Worm (Caenorhabditis elegans) whole organism, L4 larva: ENCODE data around the gene lim-6.

Experiments used
- D1046.2 ChIP-seq: fragments of 200-800 bp; sonication (Bioruptor generic); IDR thresholded peaks from 2 replicates; pipeline ENCODE4 v1.3.6; 2022; ENCODE audit warnings: missing genetic modification characterization, missing compliant biosample characterization
- F10B5.3 ChIP-seq: sonication (generic microtip); optimal IDR thresholded peaks from 2 replicates; lab custom pipeline; 2016; ENCODE audit warnings: mild to moderate bottlenecking, missing genetic modification characterization, missing compliant biosample characterization
- F26F4.8 ChIP-seq: fragments of 200-800 bp; sonication (Bioruptor generic); conservative IDR thresholded peaks from 2 replicates; pipeline ENCODE4 v1.3.6; 2022; ENCODE audit warnings: missing genetic modification characterization, missing compliant biosample characterization
- F44E2.7 ChIP-seq: fragments of 200-800 bp; sonication (Bioruptor generic); IDR thresholded peaks from 2 replicates; pipeline ENCODE4 v2.1.2; 2022; ENCODE audit warnings: missing genetic modification characterization, missing compliant biosample characterization
- R02D3.7 ChIP-seq: fragments of 150-350 bp; sonication (generic microtip); optimal IDR thresholded peaks from 3 replicates; lab custom pipeline; 2014; ENCODE audit warnings: missing biosample characterization, missing genetic modification characterization
- T20F7.1 ChIP-seq: fragments of 200-800 bp; sonication (Bioruptor generic); optimal IDR thresholded peaks from 2 replicates; lab custom pipeline; 2018; ENCODE audit warnings: mild to moderate bottlenecking, missing genetic modification characterization, missing compliant biosample characterization
- T26A8.4 ChIP-seq: fragments of 200-800 bp; sonication (Bioruptor generic); IDR thresholded peaks from 2 replicates; pipeline ENCODE4 v1.3.6; 2022; ENCODE audit warnings: missing genetic modification characterization, missing compliant biosample characterization
- Y5F2A.4 ChIP-seq: fragments of 200-800 bp; sonication (Bioruptor generic); optimal IDR thresholded peaks from 2 replicates; lab custom pipeline; 2018; ENCODE audit warnings: mild to moderate bottlenecking, missing genetic modification characterization, missing compliant biosample characterization
- ZK546.5 ChIP-seq, 2 experiments: sonication (generic microtip); optimal IDR thresholded peaks; 2 replicates each; lab custom pipeline; 2017; ENCODE audit warnings: missing biosample characterization in 2 of 2, missing genetic modification characterization in 2 of 2
- aha-1 ChIP-seq: fragments of 150-350 bp; peaks from one replicate; lab custom pipeline; 2014; ENCODE audit warnings: missing biosample characterization, missing genetic modification characterization
- ceh-28 ChIP-seq: fragments of 150-350 bp; optimal IDR thresholded peaks from 2 replicates; lab custom pipeline; 2014; ENCODE audit warnings: missing biosample characterization, missing genetic modification reagents, missing genetic modification characterization
- daf-16 ChIP-seq, 3 experiments: sonication (generic microtip); optimal IDR thresholded peaks; 2 replicates each; lab custom pipeline; 2016 to 2017; ENCODE audit warnings: missing genetic modification characterization in 3 of 3, missing genetic modification reagents in 3 of 3, mild to moderate bottlenecking in 2 of 3, missing compliant biosample characterization in 2 of 3, missing biosample characterization in 1 of 3, moderate library complexity in 1 of 3
- daf-8 ChIP-seq: fragments of 200-800 bp; sonication (Bioruptor generic); IDR thresholded peaks from 2 replicates; pipeline ENCODE4 v1.3.6; 2022; ENCODE audit warnings: missing genetic modification characterization, missing compliant biosample characterization
- dmd-6 ChIP-seq: fragments of 200-800 bp; sonication (Bioruptor generic); IDR thresholded peaks from 2 replicates; pipeline ENCODE4 v1.3.6; 2022; ENCODE audit warnings: missing genetic modification reagents, missing genetic modification characterization, missing compliant biosample characterization
- dmd-8 ChIP-seq: fragments of 200-800 bp; sonication (Bioruptor generic); IDR thresholded peaks from 2 replicates; pipeline ENCODE4 v1.3.6; 2022; ENCODE audit warnings: missing genetic modification characterization, missing compliant biosample characterization
- dve-1 ChIP-seq: sonication (generic microtip); optimal IDR thresholded peaks from 2 replicates; lab custom pipeline; 2017; ENCODE audit warnings: antibody characterized with exemption, mild to moderate bottlenecking, missing genetic modification characterization, missing compliant biosample characterization; ENCODE audit not compliant: insufficient read depth
- fkh-10 ChIP-seq: fragments of 150-350 bp; optimal IDR thresholded peaks from 2 replicates; lab custom pipeline; 2014; ENCODE audit warnings: missing biosample characterization, missing genetic modification reagents, missing genetic modification characterization
- fos-1 ChIP-seq: fragments of 150-350 bp; optimal IDR thresholded peaks from 2 replicates; lab custom pipeline; 2014; ENCODE audit warnings: missing biosample characterization, missing genetic modification characterization
- hlh-11 ChIP-seq: fragments of 200-800 bp; sonication (Bioruptor generic); optimal IDR thresholded peaks from 2 replicates; lab custom pipeline; 2018; ENCODE audit warnings: mild to moderate bottlenecking, missing genetic modification characterization, missing compliant biosample characterization
- hlh-30 ChIP-seq: sonication (generic microtip); optimal IDR thresholded peaks from 2 replicates; lab custom pipeline; 2017; ENCODE audit warnings: antibody characterized with exemption, mild to moderate bottlenecking, missing genetic modification characterization, missing compliant biosample characterization; ENCODE audit not compliant: insufficient read depth
- lin-1 ChIP-seq: fragments of 200-800 bp; sonication (Bioruptor generic); IDR thresholded peaks from 2 replicates; pipeline ENCODE4 v1.3.6; 2022; ENCODE audit warnings: missing genetic modification reagents, missing genetic modification characterization, missing compliant biosample characterization
- lin-13 ChIP-seq: fragments of 150-350 bp; optimal IDR thresholded peaks from 2 replicates; lab custom pipeline; 2014; ENCODE audit warnings: missing biosample characterization, missing genetic modification reagents, missing genetic modification characterization
- lin-29 ChIP-seq: fragments of 200-800 bp; sonication (Bioruptor generic); IDR thresholded peaks from 2 replicates; pipeline ENCODE4 v1.3.6; 2022; ENCODE audit warnings: missing genetic modification reagents, missing genetic modification characterization, missing compliant biosample characterization
- lsy-2 ChIP-seq, 2 experiments: fragments of 150-350 bp in 1 of 2; sonication (generic microtip) in 1 of 2; optimal IDR thresholded peaks; 2 replicates each; lab custom pipeline; 2014 to 2017; ENCODE audit warnings: missing biosample characterization in 2 of 2, missing genetic modification characterization in 2 of 2
- madf-9 ChIP-seq: fragments of 200-800 bp; sonication (Bioruptor generic); conservative IDR thresholded peaks from 2 replicates; pipeline ENCODE4 v1.3.6; 2022; ENCODE audit warnings: missing genetic modification reagents, missing genetic modification characterization, missing compliant biosample characterization
- mxl-3 ChIP-seq: fragments of 200-800 bp; sonication (Bioruptor generic); optimal IDR thresholded peaks from 2 replicates; lab custom pipeline; 2018; ENCODE audit warnings: mild to moderate bottlenecking, missing genetic modification characterization, missing compliant biosample characterization
- nhr-11 ChIP-seq: fragments of 150-350 bp; optimal IDR thresholded peaks from 2 replicates; lab custom pipeline; 2014; ENCODE audit warnings: missing biosample characterization, missing genetic modification characterization
- nhr-25 ChIP-seq: sonication (generic microtip); optimal IDR thresholded peaks from 2 replicates; lab custom pipeline; 2017; ENCODE audit warnings: missing genetic modification characterization, mild to moderate bottlenecking, missing compliant biosample characterization, antibody characterized with exemption, moderate library complexity, borderline replicate concordance; ENCODE audit not compliant: insufficient read depth
- nhr-28 ChIP-seq: fragments of 150-350 bp; optimal IDR thresholded peaks from 2 replicates; lab custom pipeline; 2014; ENCODE audit warnings: missing biosample characterization, missing genetic modification characterization
- nhr-41 ChIP-seq: fragments of 200-800 bp; sonication (Bioruptor generic); IDR thresholded peaks from 2 replicates; pipeline ENCODE4 v1.3.6; 2022; ENCODE audit warnings: missing genetic modification reagents, missing genetic modification characterization, missing compliant biosample characterization
- nhr-48 ChIP-seq: sonication (generic microtip); optimal IDR thresholded peaks from 2 replicates; lab custom pipeline; 2016; ENCODE audit warnings: mild to moderate bottlenecking, missing genetic modification characterization, missing compliant biosample characterization
- nhr-77 ChIP-seq: fragments of 150-350 bp; optimal IDR thresholded peaks from 2 replicates; lab custom pipeline; 2014; ENCODE audit warnings: missing biosample characterization, missing genetic modification characterization
- pha-4 ChIP-seq, 2 experiments: fragments of 150-350 bp in 1 of 2; fragments of 200-800 bp in 1 of 2; sonication (Bioruptor generic) in 1 of 2; IDR thresholded peaks in 1 of 2; optimal IDR thresholded peaks in 1 of 2; 2 replicates each; pipeline versions ENCODE4 v1.3.6 to Lab custom; 2014 to 2022; ENCODE audit warnings: missing genetic modification characterization in 2 of 2, missing genetic modification reagents in 2 of 2, missing biosample characterization in 1 of 2, missing compliant biosample characterization in 1 of 2
- pqm-1 ChIP-seq: sonication (generic microtip); optimal IDR thresholded peaks from 2 replicates; lab custom pipeline; 2017; ENCODE audit warnings: missing biosample characterization, missing genetic modification characterization
- rbr-2 ChIP-seq: sonication (generic microtip); optimal IDR thresholded peaks from 2 replicates; lab custom pipeline; 2016; ENCODE audit warnings: missing genotype, missing genetic modification characterization, missing compliant biosample characterization
- snpc-1.2 ChIP-seq: fragments of 200-800 bp; sonication (Bioruptor generic); IDR thresholded peaks from 2 replicates; pipeline ENCODE4 v1.3.6; 2022; ENCODE audit warnings: missing genetic modification reagents, missing genetic modification characterization, missing compliant biosample characterization
- spr-3 ChIP-seq: fragments of 200-800 bp; sonication (Bioruptor generic); optimal IDR thresholded peaks from 2 replicates; lab custom pipeline; 2018; ENCODE audit warnings: mild to moderate bottlenecking, missing genetic modification characterization, missing compliant biosample characterization
- tra-1 ChIP-seq: fragments of 200-800 bp; sonication (Bioruptor generic); IDR thresholded peaks from 2 replicates; pipeline ENCODE4 v1.3.6; 2022; ENCODE audit warnings: missing genetic modification reagents, missing genetic modification characterization, missing compliant biosample characterization
- unc-130 ChIP-seq: sonication (generic microtip); optimal IDR thresholded peaks from 2 replicates; lab custom pipeline; 2016; ENCODE audit warnings: missing genetic modification reagents, missing genetic modification characterization, missing compliant biosample characterization
- unc-39 ChIP-seq: sonication (generic microtip); optimal IDR thresholded peaks from 2 replicates; lab custom pipeline; 2017; ENCODE audit warnings: missing biosample characterization, missing genetic modification characterization
- unc-62 ChIP-seq, 3 experiments: fragments of 150-350 bp in 1 of 3; sonication (generic microtip); optimal IDR thresholded peaks in 2 of 3; peaks in 1 of 3; 1 replicate in 1 of 3; 2 replicates in 2 of 3; lab custom pipeline; 2014 to 2017; ENCODE audit warnings: missing biosample characterization in 3 of 3, missing genetic modification characterization in 3 of 3, missing genetic modification reagents in 3 of 3, missing genotype in 1 of 3
- zag-1 ChIP-seq: fragments of 150-350 bp; optimal IDR thresholded peaks from 2 replicates; lab custom pipeline; 2014; ENCODE audit warnings: missing biosample characterization, missing genetic modification characterization
- zfp-3 ChIP-seq: fragments of 200-800 bp; sonication (Bioruptor generic); conservative IDR thresholded peaks from 2 replicates; pipeline ENCODE4 v1.3.6; 2022; ENCODE audit warnings: missing genetic modification reagents, missing genetic modification characterization, missing compliant biosample characterization
- zip-2 ChIP-seq: fragments of 150-350 bp; optimal IDR thresholded peaks from 2 replicates; lab custom pipeline; 2014; ENCODE audit warnings: missing biosample characterization, missing genetic modification characterization

Gene lim-6

DNA sequence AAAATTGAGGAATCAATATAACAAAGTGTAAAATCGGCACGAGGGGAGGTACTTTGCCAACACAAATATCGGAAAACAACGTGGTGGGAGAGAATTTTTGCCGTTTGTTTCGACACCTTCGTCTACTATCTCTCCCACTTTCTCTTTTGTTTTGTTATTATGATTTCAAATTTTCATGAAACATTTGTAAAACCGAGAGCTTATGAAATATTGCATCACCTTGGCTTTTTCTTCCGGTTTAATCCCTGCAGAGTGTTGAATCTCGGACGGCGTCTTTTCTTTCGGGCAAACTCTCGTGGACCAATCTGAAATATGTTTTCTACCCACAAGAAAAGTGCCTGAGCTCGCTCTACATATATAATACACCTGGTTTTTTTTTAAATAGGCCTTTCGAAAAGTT, 27.9 kb upstream of the lim-6 start:
- TF ChIP-seq fkh-10 (GFP tag; lab: Kevin White, UChicago) (no peak), rbr-2 (tag; lab: Kevin White, UChicago) (no peak), zip-2 (tag; lab: Kevin White, UChicago) (peak; percentile 96)

DNA sequence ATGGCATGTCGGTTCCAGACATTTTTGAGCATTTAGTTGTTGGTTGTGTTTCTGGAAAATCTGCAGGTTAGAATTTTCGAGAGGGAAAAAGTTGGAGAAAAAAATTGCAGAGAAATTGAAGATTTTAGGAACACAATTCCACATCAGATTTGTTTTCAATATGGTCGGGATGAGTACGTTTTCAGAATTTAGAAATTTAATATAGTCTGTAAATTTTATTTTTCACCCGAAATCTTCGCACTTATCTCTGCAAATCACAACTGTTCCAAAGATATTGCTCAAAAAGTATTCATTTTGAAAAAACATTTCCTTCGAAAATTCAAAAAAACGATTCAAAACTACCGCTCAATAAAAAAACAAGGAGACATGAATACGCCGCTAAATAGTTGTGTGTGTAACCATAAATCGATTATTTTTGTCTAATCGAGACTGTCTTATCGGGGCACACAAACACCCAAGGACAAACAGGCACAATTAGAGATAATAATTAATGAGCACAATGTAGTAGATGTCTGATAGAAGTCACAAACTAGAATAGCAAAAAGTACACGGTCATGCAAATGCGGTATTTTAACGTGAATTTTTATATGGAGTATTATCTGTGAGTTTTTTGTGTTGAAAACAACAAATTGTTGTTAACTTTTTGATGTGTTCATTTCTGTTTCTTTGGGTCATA, 26.0 kb upstream of the lim-6 start, which contains the start of gene vpat-1:
Gene vpat-1 (minus strand): TSS at position 51 of the 676 bp plus-strand sequence.
- TF ChIP-seq lin-1 (GFP tag; lab: Robert Waterston, UW) (no peak), ceh-28 (tag; lab: Kevin White, UChicago) (no peak), dmd-6 (GFP tag; lab: Robert Waterston, UW) (peak; percentile 26; the same call in 1 of the 2 replicates), dve-1 (tag; lab: Kevin White, UChicago) (peak; percentile 74), F26F4.8 (GFP tag; lab: Robert Waterston, UW) (no peak), hlh-11 (tag; lab: Kevin White, UChicago) (peak; percentile 57), pqm-1 (tag; lab: Kevin White, UChicago) (peak; percentile 87), daf-16 (GFP tag; optimal IDR thresholded peaks at IDR 0.05; lab: Kevin White, UChicago) (no peak), daf-16 (tag; optimal IDR thresholded peaks at IDR 0.05; lab: Kevin White, UChicago) (peak; percentile 87), nhr-77 (tag; lab: Kevin White, UChicago) (peak; percentile 40), nhr-28 (tag; lab: Kevin White, UChicago) (peak; percentile 93), F44E2.7 (GFP tag; lab: Robert Waterston, UW) (no peak)

DNA sequence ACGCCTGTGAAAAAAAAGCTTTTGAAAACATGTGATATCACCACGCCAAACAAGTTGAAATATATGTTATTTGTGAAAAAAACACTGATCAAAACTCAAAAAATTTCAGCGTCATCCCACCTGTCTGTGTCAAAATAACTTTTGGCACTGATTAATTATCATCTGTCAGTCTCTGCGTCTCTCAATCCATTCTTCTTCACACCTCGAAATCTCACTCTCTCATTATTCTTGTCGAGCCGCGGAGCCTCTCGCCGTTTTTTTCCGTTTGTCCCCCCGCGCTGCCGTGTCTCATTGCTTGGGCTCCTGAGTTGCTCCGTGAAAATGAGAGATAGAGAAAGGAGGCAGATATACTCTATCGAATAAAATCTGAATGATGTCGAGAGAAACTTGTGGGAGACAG, 21.2 kb upstream of the lim-6 start:
- no peak for TF ChIP-seq zfp-3 (GFP tag; lab: Robert Waterston, UW)
- peak; percentile 18 for TF ChIP-seq mxl-3 (GFP tag; lab: Kevin White, UChicago)
- TF ChIP-seq tra-1, result no peak
- no peak for TF ChIP-seq F10B5.3
- TF ChIP-seq unc-130, result no peak
- no peak for TF ChIP-seq snpc-1.2 (GFP tag; lab: Robert Waterston, UW)
- TF ChIP-seq unc-62 (GFP tag; optimal IDR thresholded peaks at IDR 0.05 in 1 of 2; lab: Kevin White, UChicago), result peak in 1 of 2 experiments; percentile 77
- no peak for TF ChIP-seq unc-62 (tag; optimal IDR thresholded peaks at IDR 0.05; lab: Kevin White, UChicago)
- TF ChIP-seq lsy-2 (tag; optimal IDR thresholded peaks at IDR 0.05; lab: Kevin White, UChicago), result no peak
- no peak for TF ChIP-seq pha-4 (GFP tag; IDR thresholded peaks at IDR 0.05; lab: Robert Waterston, UW)
- no peak for TF ChIP-seq pha-4 (tag; optimal IDR thresholded peaks at IDR 0.05; lab: Kevin White, UChicago)
- TF ChIP-seq aha-1 (tag; lab: Kevin White, UChicago), result no peak
- TF ChIP-seq nhr-28 (tag; lab: Kevin White, UChicago), result no peak
- no peak for TF ChIP-seq ZK546.5 (tag; optimal IDR thresholded peaks at IDR 0.05; lab: Kevin White, UChicago)
- peak in 1 of 2 experiments; percentile 69 for TF ChIP-seq daf-16 (GFP tag; optimal IDR thresholded peaks at IDR 0.05; lab: Kevin White, UChicago)
- TF ChIP-seq daf-16 (tag; optimal IDR thresholded peaks at IDR 0.05; lab: Kevin White, UChicago), result no peak
- TF ChIP-seq nhr-41, result no peak
- no peak for TF ChIP-seq D1046.2 (GFP tag; lab: Robert Waterston, UW)
- no peak for TF ChIP-seq daf-8 (GFP tag; lab: Robert Waterston, UW)
- no peak for TF ChIP-seq R02D3.7 (tag; lab: Kevin White, UChicago)
- no peak for TF ChIP-seq T20F7.1 (GFP tag; lab: Kevin White, UChicago)
- TF ChIP-seq F44E2.7 (GFP tag; lab: Robert Waterston, UW), result no peak
- no peak for TF ChIP-seq zag-1 (tag; lab: Kevin White, UChicago)
- no peak for TF ChIP-seq lin-13
- no peak for TF ChIP-seq nhr-48 (tag; lab: Kevin White, UChicago)
- no peak for TF ChIP-seq T26A8.4 (GFP tag; lab: Robert Waterston, UW)
- TF ChIP-seq nhr-25, result no peak
- TF ChIP-seq hlh-30 (tag; lab: Kevin White, UChicago), result no peak
- no peak for TF ChIP-seq unc-39 (tag; lab: Kevin White, UChicago)
- no peak for TF ChIP-seq dmd-6 (GFP tag; lab: Robert Waterston, UW)
- peak; percentile 43 for TF ChIP-seq hlh-11 (tag; lab: Kevin White, UChicago)
- no peak for TF ChIP-seq madf-9 (GFP tag; lab: Robert Waterston, UW)
- TF ChIP-seq fos-1 (tag; lab: Kevin White, UChicago), result no peak
- peak; percentile 52 for TF ChIP-seq nhr-11 (tag; lab: Kevin White, UChicago)
- TF ChIP-seq dmd-8 (GFP tag; lab: Robert Waterston, UW), result no peak
- TF ChIP-seq spr-3, result no peak
- no peak for TF ChIP-seq lin-29 (GFP tag; lab: Robert Waterston, UW)
- TF ChIP-seq Y5F2A.4, result no peak
